Fruit fly (Drosophila melanogaster): ENCODE measurements around the gene Toll-9.

DNA sequence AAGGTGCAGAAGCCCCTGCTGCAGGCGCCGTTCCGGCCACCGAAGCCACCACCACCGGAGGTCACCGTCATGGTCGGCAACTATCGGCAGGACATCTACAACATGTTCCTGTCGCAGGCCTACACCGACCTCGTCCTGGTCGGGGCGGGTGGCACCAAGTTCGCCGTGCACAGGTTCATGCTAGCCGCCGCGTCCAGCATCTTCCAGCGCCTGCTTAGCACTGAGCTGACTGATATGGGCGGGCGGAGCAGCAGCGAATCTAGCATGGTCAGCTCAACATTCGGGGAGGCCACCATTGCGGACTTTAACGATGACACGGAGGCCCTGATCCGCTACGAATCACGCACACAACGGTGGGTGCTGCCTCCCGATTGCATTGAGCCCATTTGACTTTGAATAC, 13.0 kb upstream of the Toll-9 start:
- TF ChIP-seq Myc (optimal IDR thresholded peaks at IDR 0.05) (no peak), psq (optimal IDR thresholded peaks at IDR 0.05) (no peak), ttk (optimal IDR thresholded peaks at IDR 0.05) (no peak), insv (optimal IDR thresholded peaks at IDR 0.05) (no peak), h (optimal IDR thresholded peaks at IDR 0.05) (no peak), Sin3A (optimal IDR thresholded peaks at IDR 0.05) (no peak)

All from Kc167 (cell line).